Fruit fly (Drosophila melanogaster) whole organism, prepupa: ENCODE measurements around the gene spz3.

ENCODE experiments used
- Blimp-1 ChIP-seq: fragments of 200-800 bp; sonication (Bioruptor generic); optimal IDR thresholded peaks from 3 replicates; lab custom pipeline; 2017; ENCODE audit warnings: missing biosample characterization, missing genetic modification characterization, mild to moderate bottlenecking, moderate library complexity, missing genetic modification reagents
- CG10669 ChIP-seq: fragments of 200-800 bp; sonication (Bioruptor generic); optimal IDR thresholded peaks from 3 replicates; lab custom pipeline; 2018; ENCODE audit warnings: missing biosample characterization, mild to moderate bottlenecking, missing genetic modification characterization, moderate library complexity
- CG11294 ChIP-seq: fragments of 200-800 bp; sonication (Bioruptor generic); IDR thresholded peaks from 2 replicates; pipeline ENCODE4 v1.3.6; 2022; ENCODE audit warnings: missing biosample characterization, missing genetic modification characterization
- CG11762 ChIP-seq: fragments of 200-800 bp; sonication (Bioruptor generic); optimal IDR thresholded peaks from 3 replicates; lab custom pipeline; 2016; ENCODE audit warnings: missing biosample characterization, missing genetic modification characterization; ENCODE audit not compliant: insufficient read depth
- CG11902 ChIP-seq: fragments of 200-800 bp; sonication (Bioruptor generic); optimal IDR thresholded peaks from 3 replicates; lab custom pipeline; 2016; ENCODE audit warnings: missing biosample characterization, missing genetic modification characterization
- CG15336 ChIP-seq: fragments of 200-800 bp; sonication (Bioruptor generic); IDR thresholded peaks from 2 replicates; pipeline ENCODE4 v1.3.6; 2022; ENCODE audit warnings: missing biosample characterization, missing genetic modification characterization
- CG1621 ChIP-seq: fragments of 200-800 bp; sonication (Bioruptor generic); optimal IDR thresholded peaks from 3 replicates; lab custom pipeline; 2018; ENCODE audit warnings: missing biosample characterization, mild to moderate bottlenecking, missing genetic modification characterization
- CG16779 ChIP-seq: fragments of 200-800 bp; sonication (Bioruptor generic); optimal IDR thresholded peaks from 3 replicates; lab custom pipeline; 2017; ENCODE audit warnings: missing biosample characterization, mild to moderate bottlenecking, missing genetic modification characterization
- CG3032 ChIP-seq: fragments of 200-800 bp; optimal IDR thresholded peaks from 2 replicates; lab custom pipeline; 2019; ENCODE audit warnings: missing biosample characterization, mild to moderate bottlenecking, missing genetic modification characterization, moderate library complexity
- CG31627 ChIP-seq: fragments of 200-800 bp; sonication (Bioruptor generic); optimal IDR thresholded peaks from 3 replicates; lab custom pipeline; 2016; ENCODE audit warnings: missing biosample characterization, missing genetic modification characterization
- CG32006 ChIP-seq: fragments of 200-800 bp; sonication (Bioruptor generic); optimal IDR thresholded peaks from 3 replicates; lab custom pipeline; 2017; ENCODE audit warnings: missing biosample characterization, mild to moderate bottlenecking, missing genetic modification characterization
- CG34406 ChIP-seq: fragments of 200-800 bp; sonication (Bioruptor generic); optimal IDR thresholded peaks from 3 replicates; lab custom pipeline; 2016; ENCODE audit warnings: missing biosample characterization, missing genetic modification characterization
- CG3919 ChIP-seq: fragments of 200-800 bp; sonication (Bioruptor generic); optimal IDR thresholded peaks from 3 replicates; lab custom pipeline; 2016; ENCODE audit warnings: missing biosample characterization, missing genetic modification characterization
- CG4318 ChIP-seq: fragments of 200-800 bp; sonication (Bioruptor generic); optimal IDR thresholded peaks from 3 replicates; lab custom pipeline; 2017; ENCODE audit warnings: missing biosample characterization, mild to moderate bottlenecking, missing genetic modification characterization
- CG6163 ChIP-seq: fragments of 200-800 bp; sonication (Bioruptor generic); IDR thresholded peaks from 3 replicates; pipeline ENCODE4 v1.3.6; 2022; ENCODE audit warnings: missing biosample characterization, missing genetic modification characterization
- CG6276 ChIP-seq: fragments of 200-800 bp; sonication (Bioruptor generic); optimal IDR thresholded peaks from 2 replicates; lab custom pipeline; 2017; ENCODE audit warnings: missing biosample characterization, mild to moderate bottlenecking, missing genetic modification characterization
- CG6808 ChIP-seq: fragments of 200-800 bp; sonication (Bioruptor generic); optimal IDR thresholded peaks from 3 replicates; lab custom pipeline; 2017; ENCODE audit warnings: missing biosample characterization, missing genetic modification characterization, mild to moderate bottlenecking, moderate library complexity, missing genetic modification reagents
- CG7368 ChIP-seq: fragments of 200-800 bp; sonication (Bioruptor generic); optimal IDR thresholded peaks from 3 replicates; lab custom pipeline; 2016; ENCODE audit warnings: missing biosample characterization, missing genetic modification characterization
- CG8119 ChIP-seq: fragments of 200-800 bp; sonication (Bioruptor generic); IDR thresholded peaks from 3 replicates; pipeline ENCODE4 v1.3.6; 2022; ENCODE audit warnings: missing biosample characterization, missing genetic modification characterization
- CG8319 ChIP-seq: fragments of 200-800 bp; sonication (Bioruptor generic); optimal IDR thresholded peaks from 3 replicates; lab custom pipeline; 2016; ENCODE audit warnings: missing biosample characterization, missing genetic modification characterization
- CG9139 ChIP-seq: fragments of 200-800 bp; sonication (Bioruptor generic); optimal IDR thresholded peaks from 3 replicates; lab custom pipeline; 2017; ENCODE audit warnings: missing biosample characterization, mild to moderate bottlenecking, missing genetic modification characterization
- Eip75B ChIP-seq: fragments of 200-800 bp; sonication (Bioruptor generic); optimal IDR thresholded peaks from 3 replicates; lab custom pipeline; 2016; ENCODE audit warnings: missing biosample characterization, missing genetic modification characterization
- Eip78C ChIP-seq: fragments of 200-800 bp; sonication (Bioruptor generic); peaks from one replicate; lab custom pipeline; 2016; ENCODE audit warnings: missing biosample characterization, missing genetic modification characterization
- Ets21C ChIP-seq: fragments of 200-800 bp; sonication (Bioruptor generic); optimal IDR thresholded peaks from 3 replicates; lab custom pipeline; 2016; ENCODE audit warnings: missing biosample characterization, missing genetic modification characterization
- Ets96B ChIP-seq: fragments of 200-800 bp; optimal IDR thresholded peaks from 2 replicates; lab custom pipeline; 2019; ENCODE audit warnings: missing biosample characterization, mild to moderate bottlenecking, missing genetic modification characterization, moderate library complexity
- Gug ChIP-seq: fragments of 200-800 bp; sonication (Bioruptor generic); IDR thresholded peaks from 2 replicates; pipeline ENCODE4 v1.3.6; 2022; ENCODE audit warnings: missing biosample characterization, missing genetic modification characterization
- Hr39 ChIP-seq: fragments of 200-800 bp; sonication (Bioruptor generic); optimal IDR thresholded peaks from 2 replicates; lab custom pipeline; 2016; ENCODE audit warnings: missing biosample characterization, missing genetic modification characterization
- Hr4 ChIP-seq: fragments of 200-800 bp; sonication (Bioruptor generic); optimal IDR thresholded peaks from 3 replicates; lab custom pipeline; 2016; ENCODE audit warnings: missing biosample characterization, missing genetic modification characterization
- Lpt ChIP-seq: fragments of 200-800 bp; sonication (Bioruptor generic); optimal IDR thresholded peaks from 3 replicates; lab custom pipeline; 2016; ENCODE audit warnings: missing biosample characterization, missing genetic modification characterization
- Met ChIP-seq: fragments of 200-800 bp; sonication (Bioruptor generic); optimal IDR thresholded peaks from 3 replicates; lab custom pipeline; 2016; ENCODE audit warnings: missing biosample characterization, missing genetic modification characterization
- OdsH ChIP-seq: fragments of 200-800 bp; sonication (Bioruptor generic); optimal IDR thresholded peaks from 3 replicates; lab custom pipeline; 2016; ENCODE audit warnings: missing biosample characterization, missing genetic modification characterization
- Smox ChIP-seq: fragments of 200-800 bp; sonication (Bioruptor generic); optimal IDR thresholded peaks from 3 replicates; lab custom pipeline; 2016; ENCODE audit warnings: missing biosample characterization, missing genetic modification characterization
- Sox102F ChIP-seq: fragments of 200-800 bp; sonication (Bioruptor generic); optimal IDR thresholded peaks from 2 replicates; lab custom pipeline; 2016; ENCODE audit warnings: missing biosample characterization, mild to moderate bottlenecking, missing genetic modification characterization
- Sox14 ChIP-seq: fragments of 200-800 bp; sonication (Bioruptor generic); optimal IDR thresholded peaks from 3 replicates; lab custom pipeline; 2016; ENCODE audit warnings: missing biosample characterization, missing genetic modification characterization
- Sox15 ChIP-seq: fragments of 200-800 bp; sonication (Bioruptor generic); optimal IDR thresholded peaks from 3 replicates; lab custom pipeline; 2016; ENCODE audit warnings: missing biosample characterization, missing genetic modification characterization
- achi ChIP-seq: fragments of 200-800 bp; sonication (Bioruptor generic); optimal IDR thresholded peaks from 3 replicates; lab custom pipeline; 2016; ENCODE audit warnings: missing biosample characterization, missing genetic modification characterization
- acj6 ChIP-seq: fragments of 200-800 bp; sonication (Bioruptor generic); optimal IDR thresholded peaks from 3 replicates; lab custom pipeline; 2016; ENCODE audit warnings: missing biosample characterization, missing genetic modification characterization
- cyc ChIP-seq: fragments of 200-800 bp; sonication (Bioruptor generic); optimal IDR thresholded peaks from 3 replicates; lab custom pipeline; 2016; ENCODE audit warnings: missing biosample characterization, missing genetic modification characterization
- dsx ChIP-seq: fragments of 200-800 bp; optimal IDR thresholded peaks from 3 replicates; lab custom pipeline; 2019; ENCODE audit warnings: missing biosample characterization, mild to moderate bottlenecking, missing genetic modification characterization, moderate library complexity; ENCODE audit not compliant: poor library complexity, severe bottlenecking
- eg ChIP-seq: fragments of 200-800 bp; sonication (Bioruptor generic); IDR thresholded peaks from 3 replicates; pipeline ENCODE4 v1.3.6; 2022; ENCODE audit warnings: missing biosample characterization, missing genetic modification characterization
- fd85E ChIP-seq: fragments of 200-800 bp; sonication (Bioruptor generic); optimal IDR thresholded peaks from 3 replicates; lab custom pipeline; 2016; ENCODE audit warnings: missing biosample characterization, missing genetic modification characterization
- fkh ChIP-seq: fragments of 200-800 bp; sonication (Bioruptor generic); optimal IDR thresholded peaks from 3 replicates; lab custom pipeline; 2017; ENCODE audit warnings: missing biosample characterization, mild to moderate bottlenecking, missing genetic modification characterization, moderate library complexity
- net ChIP-seq: fragments of 200-800 bp; sonication (Bioruptor generic); optimal IDR thresholded peaks from 3 replicates; lab custom pipeline; 2016; ENCODE audit warnings: missing biosample characterization, missing genetic modification characterization
- pdm3 ChIP-seq: fragments of 200-800 bp; sonication (Bioruptor generic); optimal IDR thresholded peaks from 3 replicates; lab custom pipeline; 2016; ENCODE audit warnings: missing biosample characterization, missing genetic modification characterization
- salr ChIP-seq, 2 experiments: fragments of 200-800 bp; sonication (Bioruptor generic); optimal IDR thresholded peaks; 3 replicates each; lab custom pipeline; 2016 to 2018; ENCODE audit warnings: missing biosample characterization in 2 of 2, missing genetic modification characterization in 2 of 2, mild to moderate bottlenecking in 1 of 2
- spab ChIP-seq: fragments of 200-800 bp; sonication (Bioruptor generic); optimal IDR thresholded peaks from 2 replicates; lab custom pipeline; 2017; ENCODE audit warnings: missing biosample characterization, mild to moderate bottlenecking, missing genetic modification characterization, missing genetic modification reagents
- ss ChIP-seq, 2 experiments: fragments of 200-800 bp; sonication (Bioruptor generic); optimal IDR thresholded peaks; 2 replicates in 1 of 2; 3 replicates in 1 of 2; lab custom pipeline; 2017 to 2018; ENCODE audit warnings: mild to moderate bottlenecking in 2 of 2, missing biosample characterization in 2 of 2, missing genetic modification characterization in 2 of 2, moderate library complexity in 1 of 2
- svp ChIP-seq: fragments of 200-800 bp; sonication (Bioruptor generic); peaks from one replicate; lab custom pipeline; 2016; ENCODE audit warnings: missing biosample characterization, missing genetic modification characterization
- topi ChIP-seq: fragments of 200-800 bp; sonication (Bioruptor generic); optimal IDR thresholded peaks from 3 replicates; lab custom pipeline; 2016; ENCODE audit warnings: missing biosample characterization, missing genetic modification characterization

spz3 gene

DNA sequence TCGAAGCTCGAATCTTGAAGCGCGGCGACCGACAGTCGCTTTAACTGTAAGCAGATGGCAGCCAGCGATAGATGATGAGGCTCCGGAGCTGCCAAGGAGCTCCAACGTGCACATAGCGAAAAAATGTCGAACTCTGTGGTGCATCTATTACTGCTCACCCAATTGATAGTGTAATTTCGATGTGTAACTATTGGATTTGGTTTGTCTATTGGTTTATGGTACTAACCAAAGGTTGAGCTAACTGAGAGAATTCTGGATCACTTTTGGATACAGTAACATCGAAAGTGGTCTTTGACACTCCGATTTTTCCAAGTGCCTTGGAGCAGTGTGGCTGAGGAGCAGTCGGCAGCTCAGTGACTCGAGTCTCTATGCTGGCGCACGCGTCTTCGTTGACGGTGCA lies 19.2 kb upstream of the spz3 start (continued):
- peak; percentile 77 for TF ChIP-seq Hr4 (GFP tag; lab: Kevin White, UChicago)
- peak in 1 of 2 experiments; percentile 75 for TF ChIP-seq salr (GFP tag; optimal IDR thresholded peaks at IDR 0.05; lab: Kevin White, UChicago)
- TF ChIP-seq dsx, result peak; percentile 71
- TF ChIP-seq achi (GFP tag; lab: Kevin White, UChicago), result peak; percentile 76
- peak; percentile 69 for TF ChIP-seq Gug (GFP tag; lab: Robert Waterston, UW)
- peak; percentile 82 for TF ChIP-seq CG15336
- peak; percentile 39 for TF ChIP-seq cyc (GFP tag; lab: Kevin White, UChicago)
- TF ChIP-seq CG6163, result peak; percentile 90
- TF ChIP-seq CG8119, result peak; percentile 74
- peak; percentile 71 for TF ChIP-seq CG11762 (GFP tag; lab: Kevin White, UChicago)
- TF ChIP-seq topi (GFP tag; lab: Kevin White, UChicago), result peak; percentile 49
- TF ChIP-seq fkh, result no peak
- peak; percentile 66 for TF ChIP-seq CG4318 (GFP tag; lab: Kevin White, UChicago)
- peak; percentile 70 for TF ChIP-seq net
- TF ChIP-seq CG16779 (tag; lab: Kevin White, UChicago), result no peak
- peak; percentile 70 for TF ChIP-seq pdm3
- peak; percentile 24 for TF ChIP-seq Ets21C

DNA sequence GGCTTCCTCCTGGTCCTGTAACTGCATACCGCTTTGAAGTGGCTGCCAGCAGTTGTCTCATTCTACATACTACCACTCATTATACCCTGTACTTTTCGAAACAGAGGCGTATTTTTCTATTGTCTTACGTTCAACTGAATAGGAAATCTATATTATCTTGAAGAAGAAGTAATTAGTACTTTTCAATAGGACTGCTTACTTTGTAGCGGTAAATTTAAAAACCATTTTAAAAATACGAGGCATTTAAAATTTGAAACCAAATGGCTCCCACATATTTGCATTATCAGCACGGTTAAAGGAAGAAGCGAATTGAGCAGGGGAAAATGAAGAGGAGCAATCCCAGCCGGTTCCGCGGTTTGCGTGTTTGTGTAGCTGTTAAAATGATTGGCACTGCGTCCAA lies 17.9 kb upstream of the spz3 start:
- TF ChIP-seq OdsH (GFP tag; lab: Kevin White, UChicago) (peak; percentile 50), Ets21C (peak; percentile 40), CG1621 (tag; lab: Kevin White, UChicago) (peak; percentile 26), Hr39 (GFP tag; lab: Kevin White, UChicago) (peak; percentile 55), Sox14 (GFP tag; lab: Kevin White, UChicago) (peak; percentile 74), ss (GFP tag; optimal IDR thresholded peaks at IDR 0.05; lab: Kevin White, UChicago) (peak in 1 of 2 experiments; percentile 68), acj6 (GFP tag; lab: Kevin White, UChicago) (peak; percentile 54), Blimp-1 (no peak), Lpt (no peak), Eip75B (GFP tag; lab: Kevin White, UChicago) (peak; percentile 62), spab (GFP tag; lab: Kevin White, UChicago) (peak; percentile 55), cyc (GFP tag; lab: Kevin White, UChicago) (peak; percentile 56), Sox102F (GFP tag; lab: Kevin White, UChicago) (peak; percentile 58), fkh (no peak), CG32006 (GFP tag; lab: Kevin White, UChicago) (peak; percentile 67), CG16779 (tag; lab: Kevin White, UChicago) (no peak), CG3032 (tag; lab: Kevin White, UChicago) (peak; percentile 43), Eip78C (peak; percentile 87), CG9139 (GFP tag; lab: Kevin White, UChicago) (no peak), Ets96B (peak; percentile 80), Met (peak; percentile 69), CG34406 (GFP tag; lab: Kevin White, UChicago) (peak; percentile 34), CG8119 (peak; percentile 52; the same call in 2 of the 3 replicates), Gug (GFP tag; lab: Robert Waterston, UW) (0 out of 2 replicates have a peak, but pooled peaks have one; percentile 28), CG6276 (GFP tag; lab: Kevin White, UChicago) (no peak), CG6808 (GFP tag; lab: Kevin White, UChicago) (peak; percentile 41), CG8319 (peak; percentile 1), CG10669 (peak; percentile 63), dsx (peak; percentile 56), CG11294 (no peak), svp (GFP tag; lab: Kevin White, UChicago) (peak; percentile 81), CG11762 (GFP tag; lab: Kevin White, UChicago) (no peak), Smox (GFP tag; lab: Kevin White, UChicago) (peak; percentile 63), CG31627 (peak; percentile 53), eg (GFP tag; lab: Robert Waterston, UW) (no peak), CG7368 (peak; percentile 62), CG11902 (GFP tag; lab: Kevin White, UChicago) (peak; percentile 27), fd85E (GFP tag; lab: Kevin White, UChicago) (no peak), Sox15 (peak; percentile 20), CG3919 (GFP tag; lab: Kevin White, UChicago) (peak; percentile 64), achi (GFP tag; lab: Kevin White, UChicago) (peak; percentile 56)
